Worm (Caenorhabditis elegans) whole organism, midembryonic: ENCODE results near the gene sec-24.1.

Source experiments
- med-1 ChIP-seq: sonication (generic microtip); optimal IDR thresholded peaks from 2 replicates; lab custom pipeline; 2017; ENCODE audit warnings: missing genetic modification characterization, mild to moderate bottlenecking, missing compliant biosample characterization, antibody characterized with exemption, missing genetic modification reagents; ENCODE audit not compliant: insufficient read depth
- ref-1 ChIP-seq: fragments of 200-800 bp; sonication (Bioruptor generic); conservative IDR thresholded peaks from 2 replicates; pipeline ENCODE4 v1.3.6; 2022; ENCODE audit warnings: missing genetic modification reagents, missing genetic modification characterization, missing compliant biosample characterization

- TF ChIP-seq med-1 (GFP tag; lab: Kevin White, UChicago) (no peak), ref-1 (no peak)
Observed at ce11 chrIV:11574331-11574730, 8.3 kb upstream of the sec-24.1 start.
